Fruit fly (Drosophila melanogaster) whole organism, prepupa: ENCODE results near the gene Spc25.
A peak's percentile ranks its signal among the peaks of the same experiment; 100 is the strongest.

Source experiments
- Blimp-1 ChIP-seq: fragments of 200-800 bp; sonication (Bioruptor generic); optimal IDR thresholded peaks from 3 replicates; lab custom pipeline; 2017; ENCODE audit warnings: missing biosample characterization, missing genetic modification characterization, mild to moderate bottlenecking, moderate library complexity, missing genetic modification reagents
- CG10631 ChIP-seq: fragments of 200-800 bp; sonication (Bioruptor generic); optimal IDR thresholded peaks from 2 replicates; lab custom pipeline; 2016; ENCODE audit warnings: missing biosample characterization, missing genetic modification characterization
- CG10669 ChIP-seq: fragments of 200-800 bp; sonication (Bioruptor generic); optimal IDR thresholded peaks from 3 replicates; lab custom pipeline; 2018; ENCODE audit warnings: missing biosample characterization, mild to moderate bottlenecking, missing genetic modification characterization, moderate library complexity
- CG11294 ChIP-seq: fragments of 200-800 bp; sonication (Bioruptor generic); IDR thresholded peaks from 2 replicates; pipeline ENCODE4 v1.3.6; 2022; ENCODE audit warnings: missing biosample characterization, missing genetic modification characterization
- CG11762 ChIP-seq: fragments of 200-800 bp; sonication (Bioruptor generic); optimal IDR thresholded peaks from 3 replicates; lab custom pipeline; 2016; ENCODE audit warnings: missing biosample characterization, missing genetic modification characterization; ENCODE audit not compliant: insufficient read depth
- CG11902 ChIP-seq: fragments of 200-800 bp; sonication (Bioruptor generic); optimal IDR thresholded peaks from 3 replicates; lab custom pipeline; 2016; ENCODE audit warnings: missing biosample characterization, missing genetic modification characterization
- CG15336 ChIP-seq: fragments of 200-800 bp; sonication (Bioruptor generic); IDR thresholded peaks from 2 replicates; pipeline ENCODE4 v1.3.6; 2022; ENCODE audit warnings: missing biosample characterization, missing genetic modification characterization
- CG1621 ChIP-seq: fragments of 200-800 bp; sonication (Bioruptor generic); optimal IDR thresholded peaks from 3 replicates; lab custom pipeline; 2018; ENCODE audit warnings: missing biosample characterization, mild to moderate bottlenecking, missing genetic modification characterization
- CG16779 ChIP-seq: fragments of 200-800 bp; sonication (Bioruptor generic); optimal IDR thresholded peaks from 3 replicates; lab custom pipeline; 2017; ENCODE audit warnings: missing biosample characterization, mild to moderate bottlenecking, missing genetic modification characterization
- CG31627 ChIP-seq: fragments of 200-800 bp; sonication (Bioruptor generic); optimal IDR thresholded peaks from 3 replicates; lab custom pipeline; 2016; ENCODE audit warnings: missing biosample characterization, missing genetic modification characterization
- CG32006 ChIP-seq: fragments of 200-800 bp; sonication (Bioruptor generic); optimal IDR thresholded peaks from 3 replicates; lab custom pipeline; 2017; ENCODE audit warnings: missing biosample characterization, mild to moderate bottlenecking, missing genetic modification characterization
- CG34406 ChIP-seq: fragments of 200-800 bp; sonication (Bioruptor generic); optimal IDR thresholded peaks from 3 replicates; lab custom pipeline; 2016; ENCODE audit warnings: missing biosample characterization, missing genetic modification characterization
- CG3919 ChIP-seq: fragments of 200-800 bp; sonication (Bioruptor generic); optimal IDR thresholded peaks from 3 replicates; lab custom pipeline; 2016; ENCODE audit warnings: missing biosample characterization, missing genetic modification characterization
- CG4318 ChIP-seq: fragments of 200-800 bp; sonication (Bioruptor generic); optimal IDR thresholded peaks from 3 replicates; lab custom pipeline; 2017; ENCODE audit warnings: missing biosample characterization, mild to moderate bottlenecking, missing genetic modification characterization
- CG6163 ChIP-seq: fragments of 200-800 bp; sonication (Bioruptor generic); IDR thresholded peaks from 3 replicates; pipeline ENCODE4 v1.3.6; 2022; ENCODE audit warnings: missing biosample characterization, missing genetic modification characterization
- CG6276 ChIP-seq: fragments of 200-800 bp; sonication (Bioruptor generic); optimal IDR thresholded peaks from 2 replicates; lab custom pipeline; 2017; ENCODE audit warnings: missing biosample characterization, mild to moderate bottlenecking, missing genetic modification characterization
- CG6792 ChIP-seq: fragments of 200-800 bp; sonication (Bioruptor generic); optimal IDR thresholded peaks from 3 replicates; lab custom pipeline; 2016; ENCODE audit warnings: missing biosample characterization, missing genetic modification characterization
- CG6808 ChIP-seq: fragments of 200-800 bp; sonication (Bioruptor generic); optimal IDR thresholded peaks from 3 replicates; lab custom pipeline; 2017; ENCODE audit warnings: missing biosample characterization, missing genetic modification characterization, mild to moderate bottlenecking, moderate library complexity, missing genetic modification reagents
- CG6854 ChIP-seq: fragments of 200-800 bp; sonication (Bioruptor generic); optimal IDR thresholded peaks from 2 replicates; lab custom pipeline; 2017; ENCODE audit warnings: missing biosample characterization, mild to moderate bottlenecking, missing genetic modification characterization
- CG7368 ChIP-seq: fragments of 200-800 bp; sonication (Bioruptor generic); optimal IDR thresholded peaks from 3 replicates; lab custom pipeline; 2016; ENCODE audit warnings: missing biosample characterization, missing genetic modification characterization
- CG8119 ChIP-seq: fragments of 200-800 bp; sonication (Bioruptor generic); IDR thresholded peaks from 3 replicates; pipeline ENCODE4 v1.3.6; 2022; ENCODE audit warnings: missing biosample characterization, missing genetic modification characterization
- CG8632 ChIP-seq: fragments of 200-800 bp; sonication (Bioruptor generic); optimal IDR thresholded peaks from 3 replicates; lab custom pipeline; 2016; ENCODE audit warnings: missing biosample characterization, missing genetic modification characterization
- CG9139 ChIP-seq: fragments of 200-800 bp; sonication (Bioruptor generic); optimal IDR thresholded peaks from 3 replicates; lab custom pipeline; 2017; ENCODE audit warnings: missing biosample characterization, mild to moderate bottlenecking, missing genetic modification characterization
- Eip75B ChIP-seq: fragments of 200-800 bp; sonication (Bioruptor generic); optimal IDR thresholded peaks from 3 replicates; lab custom pipeline; 2016; ENCODE audit warnings: missing biosample characterization, missing genetic modification characterization
- Eip78C ChIP-seq: fragments of 200-800 bp; sonication (Bioruptor generic); peaks from one replicate; lab custom pipeline; 2016; ENCODE audit warnings: missing biosample characterization, missing genetic modification characterization
- Eip93F ChIP-seq: fragments of 200-800 bp; sonication (Bioruptor generic); optimal IDR thresholded peaks from 2 replicates; lab custom pipeline; 2016; ENCODE audit warnings: missing biosample characterization, mild to moderate bottlenecking, missing genetic modification characterization
- Ets96B ChIP-seq: fragments of 200-800 bp; optimal IDR thresholded peaks from 2 replicates; lab custom pipeline; 2019; ENCODE audit warnings: missing biosample characterization, mild to moderate bottlenecking, missing genetic modification characterization, moderate library complexity
- Gug ChIP-seq: fragments of 200-800 bp; sonication (Bioruptor generic); IDR thresholded peaks from 2 replicates; pipeline ENCODE4 v1.3.6; 2022; ENCODE audit warnings: missing biosample characterization, missing genetic modification characterization
- Hr38 ChIP-seq: sonication (Bioruptor generic); optimal IDR thresholded peaks from 2 replicates; lab custom pipeline; 2016; ENCODE audit warnings: missing biosample characterization, missing genetic modification characterization
- Hr39 ChIP-seq: fragments of 200-800 bp; sonication (Bioruptor generic); optimal IDR thresholded peaks from 2 replicates; lab custom pipeline; 2016; ENCODE audit warnings: missing biosample characterization, missing genetic modification characterization
- Hr4 ChIP-seq: fragments of 200-800 bp; sonication (Bioruptor generic); optimal IDR thresholded peaks from 3 replicates; lab custom pipeline; 2016; ENCODE audit warnings: missing biosample characterization, missing genetic modification characterization
- Lpt ChIP-seq: fragments of 200-800 bp; sonication (Bioruptor generic); optimal IDR thresholded peaks from 3 replicates; lab custom pipeline; 2016; ENCODE audit warnings: missing biosample characterization, missing genetic modification characterization
- OdsH ChIP-seq: fragments of 200-800 bp; sonication (Bioruptor generic); optimal IDR thresholded peaks from 3 replicates; lab custom pipeline; 2016; ENCODE audit warnings: missing biosample characterization, missing genetic modification characterization
- Smox ChIP-seq: fragments of 200-800 bp; sonication (Bioruptor generic); optimal IDR thresholded peaks from 3 replicates; lab custom pipeline; 2016; ENCODE audit warnings: missing biosample characterization, missing genetic modification characterization
- Sox102F ChIP-seq: fragments of 200-800 bp; sonication (Bioruptor generic); optimal IDR thresholded peaks from 2 replicates; lab custom pipeline; 2016; ENCODE audit warnings: missing biosample characterization, mild to moderate bottlenecking, missing genetic modification characterization
- Sox14 ChIP-seq: fragments of 200-800 bp; sonication (Bioruptor generic); optimal IDR thresholded peaks from 3 replicates; lab custom pipeline; 2016; ENCODE audit warnings: missing biosample characterization, missing genetic modification characterization
- Sox15 ChIP-seq: fragments of 200-800 bp; sonication (Bioruptor generic); optimal IDR thresholded peaks from 3 replicates; lab custom pipeline; 2016; ENCODE audit warnings: missing biosample characterization, missing genetic modification characterization
- achi ChIP-seq: fragments of 200-800 bp; sonication (Bioruptor generic); optimal IDR thresholded peaks from 3 replicates; lab custom pipeline; 2016; ENCODE audit warnings: missing biosample characterization, missing genetic modification characterization
- acj6 ChIP-seq: fragments of 200-800 bp; sonication (Bioruptor generic); optimal IDR thresholded peaks from 3 replicates; lab custom pipeline; 2016; ENCODE audit warnings: missing biosample characterization, missing genetic modification characterization
- dsx ChIP-seq: fragments of 200-800 bp; optimal IDR thresholded peaks from 3 replicates; lab custom pipeline; 2019; ENCODE audit warnings: missing biosample characterization, mild to moderate bottlenecking, missing genetic modification characterization, moderate library complexity; ENCODE audit not compliant: poor library complexity, severe bottlenecking
- esn ChIP-seq: fragments of 200-800 bp; sonication (Bioruptor generic); optimal IDR thresholded peaks from 2 replicates; lab custom pipeline; 2016; ENCODE audit warnings: missing biosample characterization, mild to moderate bottlenecking, missing genetic modification characterization, moderate library complexity
- fd59A ChIP-seq: fragments of 200-800 bp; sonication (Bioruptor generic); optimal IDR thresholded peaks from 2 replicates; lab custom pipeline; 2017; ENCODE audit warnings: missing biosample characterization, mild to moderate bottlenecking, missing genetic modification characterization, missing genetic modification reagents
- fd85E ChIP-seq: fragments of 200-800 bp; sonication (Bioruptor generic); optimal IDR thresholded peaks from 3 replicates; lab custom pipeline; 2016; ENCODE audit warnings: missing biosample characterization, missing genetic modification characterization
- fkh ChIP-seq: fragments of 200-800 bp; sonication (Bioruptor generic); optimal IDR thresholded peaks from 3 replicates; lab custom pipeline; 2017; ENCODE audit warnings: missing biosample characterization, mild to moderate bottlenecking, missing genetic modification characterization, moderate library complexity
- lz ChIP-seq: fragments of 200-800 bp; sonication (Bioruptor generic); optimal IDR thresholded peaks from 3 replicates; lab custom pipeline; 2016; ENCODE audit warnings: missing biosample characterization, missing genetic modification characterization
- pdm3 ChIP-seq: fragments of 200-800 bp; sonication (Bioruptor generic); optimal IDR thresholded peaks from 3 replicates; lab custom pipeline; 2016; ENCODE audit warnings: missing biosample characterization, missing genetic modification characterization
- salr ChIP-seq, 2 experiments: fragments of 200-800 bp; sonication (Bioruptor generic); optimal IDR thresholded peaks; 3 replicates each; lab custom pipeline; 2016 to 2018; ENCODE audit warnings: missing biosample characterization in 2 of 2, missing genetic modification characterization in 2 of 2, mild to moderate bottlenecking in 1 of 2
- ss ChIP-seq, 2 experiments: fragments of 200-800 bp; sonication (Bioruptor generic); optimal IDR thresholded peaks; 2 replicates in 1 of 2; 3 replicates in 1 of 2; lab custom pipeline; 2017 to 2018; ENCODE audit warnings: mild to moderate bottlenecking in 2 of 2, missing biosample characterization in 2 of 2, missing genetic modification characterization in 2 of 2, moderate library complexity in 1 of 2
- topi ChIP-seq: fragments of 200-800 bp; sonication (Bioruptor generic); optimal IDR thresholded peaks from 3 replicates; lab custom pipeline; 2016; ENCODE audit warnings: missing biosample characterization, missing genetic modification characterization
- vri ChIP-seq: fragments of 200-800 bp; sonication (Bioruptor generic); optimal IDR thresholded peaks from 3 replicates; lab custom pipeline; 2016; ENCODE audit warnings: missing biosample characterization, mild to moderate bottlenecking, missing genetic modification characterization

Spc25 gene

dm6 chr3R:12960929-12961855 lies at the start of gene Spc25:
Spc25 (plus strand) TSS chr3R:12961745.
- no peak for TF ChIP-seq Eip93F (GFP tag; lab: Kevin White, UChicago)
- TF ChIP-seq Hr38 (GFP tag; lab: Kevin White, UChicago): no peak
- peak; percentile 52 for TF ChIP-seq Hr39 (GFP tag; lab: Kevin White, UChicago)
- peak; percentile 76 for TF ChIP-seq Sox14 (GFP tag; lab: Kevin White, UChicago)
- no peak for TF ChIP-seq Blimp-1 (GFP tag; lab: Kevin White, UChicago)
- TF ChIP-seq acj6 (GFP tag; lab: Kevin White, UChicago): peak; percentile 30
- TF ChIP-seq pdm3 (GFP tag; lab: Kevin White, UChicago): peak; percentile 49
- TF ChIP-seq OdsH (GFP tag; lab: Kevin White, UChicago): no peak
- TF ChIP-seq salr (GFP tag; optimal IDR thresholded peaks at IDR 0.05; lab: Kevin White, UChicago): no peak
- peak; percentile 36; the same call in 2 of the 3 replicates for TF ChIP-seq CG6163
- peak; percentile 17 for TF ChIP-seq achi
- TF ChIP-seq Hr4 (GFP tag; lab: Kevin White, UChicago): peak; percentile 32
- TF ChIP-seq CG7368 (GFP tag; lab: Kevin White, UChicago): no peak
- TF ChIP-seq Sox15: no peak
- TF ChIP-seq CG34406 (GFP tag; lab: Kevin White, UChicago): no peak
- TF ChIP-seq topi: peak; percentile 37
- no peak for TF ChIP-seq fd85E (GFP tag; lab: Kevin White, UChicago)
- TF ChIP-seq CG6276 (GFP tag; lab: Kevin White, UChicago): no peak
- TF ChIP-seq CG6792 (GFP tag; lab: Kevin White, UChicago): peak; percentile 0
- no peak for TF ChIP-seq CG6808 (GFP tag; lab: Kevin White, UChicago)
- no peak for TF ChIP-seq CG1621 (tag; lab: Kevin White, UChicago)
- TF ChIP-seq fd59A (GFP tag; lab: Kevin White, UChicago): no peak
- TF ChIP-seq CG31627: peak; percentile 71
- no peak for TF ChIP-seq Gug (GFP tag; lab: Robert Waterston, UW)
- TF ChIP-seq CG15336 (GFP tag; lab: Robert Waterston, UW): no peak
- TF ChIP-seq CG3919 (GFP tag; lab: Kevin White, UChicago): peak; percentile 25
- TF ChIP-seq ss (GFP tag; optimal IDR thresholded peaks at IDR 0.05; lab: Kevin White, UChicago): no peak
- peak; percentile 44 for TF ChIP-seq Eip75B (GFP tag; lab: Kevin White, UChicago)
- TF ChIP-seq CG16779 (tag; lab: Kevin White, UChicago): no peak
- TF ChIP-seq Ets96B (tag; lab: Kevin White, UChicago): no peak
- no peak for TF ChIP-seq CG11762
- peak; percentile 29 for TF ChIP-seq Smox (GFP tag; lab: Kevin White, UChicago)
- no peak for TF ChIP-seq CG11902 (GFP tag; lab: Kevin White, UChicago)
- TF ChIP-seq CG10631 (GFP tag; lab: Kevin White, UChicago): peak; percentile 44
- peak; percentile 48 for TF ChIP-seq vri
- TF ChIP-seq Eip78C: peak; percentile 49
- no peak for TF ChIP-seq CG32006 (GFP tag; lab: Kevin White, UChicago)
- no peak for TF ChIP-seq CG8119 (GFP tag; lab: Robert Waterston, UW)
- TF ChIP-seq Lpt (GFP tag; lab: Kevin White, UChicago): no peak
- no peak for TF ChIP-seq CG4318 (GFP tag; lab: Kevin White, UChicago)
- peak; percentile 64 for TF ChIP-seq esn (GFP tag; lab: Kevin White, UChicago)
- no peak for TF ChIP-seq dsx
- TF ChIP-seq lz (GFP tag; lab: Kevin White, UChicago): peak; percentile 63
- TF ChIP-seq CG6854: no peak
- TF ChIP-seq Sox102F: no peak
- no peak for TF ChIP-seq CG9139 (GFP tag; lab: Kevin White, UChicago)
- TF ChIP-seq CG8632: no peak
- no peak for TF ChIP-seq CG10669 (GFP tag; lab: Kevin White, UChicago)
- no peak for TF ChIP-seq CG11294
- no peak for TF ChIP-seq fkh (GFP tag; lab: Kevin White, UChicago)
